Fruit fly (Drosophila melanogaster): ENCODE measurements around the gene CG9147.

The CG9147 gene

DNA sequence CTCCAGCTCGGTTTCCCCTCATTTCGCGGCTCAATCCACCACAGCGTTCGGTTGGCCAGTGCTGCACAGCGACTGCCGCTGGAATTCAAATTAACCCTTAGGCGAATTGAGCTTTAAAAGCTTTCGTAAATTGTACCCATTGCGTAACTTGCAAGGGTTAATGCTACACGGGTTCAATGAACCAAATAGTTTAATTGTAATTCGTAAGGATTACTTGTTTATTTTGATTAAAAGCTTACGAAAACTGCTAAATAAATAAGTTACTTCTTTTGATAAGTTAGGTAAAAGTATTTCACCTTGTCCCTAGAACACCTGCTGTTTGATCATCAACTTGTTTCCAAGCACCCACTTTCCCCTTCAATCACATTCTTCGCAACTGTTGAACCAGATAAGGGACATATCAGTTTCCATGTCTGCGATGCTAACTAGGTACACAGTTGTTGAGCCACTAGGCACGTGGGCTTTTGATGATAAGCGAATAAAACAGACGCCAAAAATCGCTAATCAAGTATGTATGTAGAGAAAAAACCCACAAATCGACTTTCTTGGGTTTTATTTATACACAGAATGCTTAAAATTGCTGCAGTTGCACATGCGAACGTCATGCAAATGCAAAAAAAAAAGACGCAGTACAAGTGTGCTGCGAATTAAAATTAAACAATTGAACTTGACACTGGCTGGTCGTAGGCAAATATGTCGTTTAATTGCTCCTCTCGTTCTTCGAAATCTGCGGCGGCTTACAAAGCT lies 19.7 kb upstream of the CG9147 start, which contains the start of gene Pfas (continued):
- TF ChIP-seq Fer3 (tag; optimal IDR thresholded peaks at IDR 0.05): peak; percentile 53
- peak; percentile 63 for TF ChIP-seq grau (tag; optimal IDR thresholded peaks at IDR 0.05)
- TF ChIP-seq H15 (GFP tag; IDR thresholded peaks at IDR 0.05): no peak
- TF ChIP-seq lmd (GFP tag; IDR thresholded peaks at IDR 0.05): no peak
- TF ChIP-seq Scr (GFP tag; IDR thresholded peaks at IDR 0.05; ENCODE audit: partially characterized antibody): no peak
- peak; percentile 80 for TF ChIP-seq Hmr (GFP tag; optimal IDR thresholded peaks at IDR 0.05)
- peak; percentile 63 for TF ChIP-seq pho (GFP tag; optimal IDR thresholded peaks at IDR 0.05)
- no peak for TF ChIP-seq CG4404 (GFP tag; IDR thresholded peaks at IDR 0.05)
- no peak for TF ChIP-seq Doc2 (GFP tag; IDR thresholded peaks at IDR 0.05)
- no peak for TF ChIP-seq hth (optimal IDR thresholded peaks at IDR 0.05)
- no peak for TF ChIP-seq CG4730 (GFP tag; IDR thresholded peaks at IDR 0.05)
- TF ChIP-seq CrebB (tag; optimal IDR thresholded peaks at IDR 0.05): peak; percentile 66
- TF ChIP-seq dimm (GFP tag; IDR thresholded peaks at IDR 0.05): no peak
- TF ChIP-seq CG10654 (GFP tag; optimal IDR thresholded peaks at IDR 0.05): peak; percentile 30
- peak; percentile 46 for TF ChIP-seq CG6765 (GFP tag; optimal IDR thresholded peaks at IDR 0.05)
- peak; percentile 72 for TF ChIP-seq HLH54F (GFP tag; optimal IDR thresholded peaks at IDR 0.05)
- TF ChIP-seq CG4328 (GFP tag; optimal IDR thresholded peaks at IDR 0.05): peak; percentile 27
- TF ChIP-seq CG33557 (GFP tag; optimal IDR thresholded peaks at IDR 0.05): no peak
- no peak for TF ChIP-seq chinmo (GFP tag; IDR thresholded peaks at IDR 0.05; ENCODE audit: partially characterized antibody)
- TF ChIP-seq D19B (GFP tag; optimal IDR thresholded peaks at IDR 0.05): no peak
- TF ChIP-seq CG8765 (GFP tag; IDR thresholded peaks at IDR 0.05): no peak
- TF ChIP-seq Camta (GFP tag; optimal IDR thresholded peaks at IDR 0.05): peak; percentile 52
- no peak for TF ChIP-seq Poxn (GFP tag; IDR thresholded peaks at IDR 0.05)
- TF ChIP-seq CG30431 (GFP tag; optimal IDR thresholded peaks at IDR 0.05): no peak
- TF ChIP-seq CG16815 (GFP tag; optimal IDR thresholded peaks at IDR 0.05): no peak
- TF ChIP-seq vnd (GFP tag; IDR thresholded peaks at IDR 0.05; ENCODE audit: partially characterized antibody): no peak
- no peak for TF ChIP-seq dati (GFP tag; IDR thresholded peaks at IDR 0.05)
- no peak for TF ChIP-seq ro (GFP tag; IDR thresholded peaks at IDR 0.05)
- TF ChIP-seq MTF-1 (GFP tag; optimal IDR thresholded peaks at IDR 0.05; ENCODE audit: borderline replicate concordance): peak; percentile 26
- TF ChIP-seq Nf-YB (GFP tag; optimal IDR thresholded peaks at IDR 0.05): no peak
- no peak for TF ChIP-seq C15 (GFP tag; IDR thresholded peaks at IDR 0.05)
- TF ChIP-seq aop (GFP tag; IDR thresholded peaks at IDR 0.05): no peak
- TF ChIP-seq sob (GFP tag; IDR thresholded peaks at IDR 0.05): peak; percentile 62; the same call in 1 of the 2 replicates
- peak; percentile 87 for TF ChIP-seq sens (GFP tag)
- TF ChIP-seq lab (GFP tag; optimal IDR thresholded peaks at IDR 0.05): peak; percentile 83
- peak; percentile 82 for TF ChIP-seq E2f2 (GFP tag; IDR thresholded peaks at IDR 0.05)
- TF ChIP-seq dan (GFP tag; IDR thresholded peaks at IDR 0.05): no peak
- no peak for TF ChIP-seq CG8290 (GFP tag; optimal IDR thresholded peaks at IDR 0.05)
- peak in 1 of 2 experiments; percentile 89 for TF ChIP-seq CG8290 (tag; optimal IDR thresholded peaks at IDR 0.05)
- TF ChIP-seq nau (GFP tag; optimal IDR thresholded peaks at IDR 0.05): no peak
- TF ChIP-seq CG15073 (GFP tag; optimal IDR thresholded peaks at IDR 0.05): no peak
- TF ChIP-seq CG6683 (GFP tag; optimal IDR thresholded peaks at IDR 0.05): peak; percentile 55
- TF ChIP-seq ham (GFP tag; IDR thresholded peaks at IDR 0.05): no peak
- TF ChIP-seq Lim3 (GFP tag; IDR thresholded peaks at IDR 0.05): no peak
- no peak for TF ChIP-seq Lhr (GFP tag; optimal IDR thresholded peaks at IDR 0.05)
- peak; percentile 25 for TF ChIP-seq MESR4 (GFP tag; optimal IDR thresholded peaks at IDR 0.05)
- TF ChIP-seq CG7357 (GFP tag; IDR thresholded peaks at IDR 0.05): no peak
- TF ChIP-seq br (optimal IDR thresholded peaks at IDR 0.05): no peak
- TF ChIP-seq Lpt (GFP tag; optimal IDR thresholded peaks at IDR 0.05): no peak
- no peak for TF ChIP-seq CG13287 (GFP tag; IDR thresholded peaks at IDR 0.05; ENCODE audit: partially characterized antibody)
- no peak for TF ChIP-seq Gsc (GFP tag; IDR thresholded peaks at IDR 0.05)

Data from whole organism, embryonic.